Fruit fly (Drosophila melanogaster) whole organism, embryonic: ENCODE measurements around the gene Taf2.
A peak's percentile ranks its signal among the peaks of the same experiment; 100 is the strongest.

Source experiments
- Adf1 ChIP-seq: fragments of 200-800 bp; sonication (Bioruptor generic); IDR thresholded peaks from 2 replicates; pipeline ENCODE4 v1.3.6; 2022; ENCODE audit warnings: missing biosample characterization, missing genetic modification characterization
- Bdp1 ChIP-seq: fragments of 200-800 bp; sonication (Bioruptor generic); optimal IDR thresholded peaks from 3 replicates; lab custom pipeline; 2016; ENCODE audit warnings: missing biosample characterization, missing genetic modification characterization
- CG10267 ChIP-seq: fragments of 200-800 bp; sonication (Bioruptor generic); optimal IDR thresholded peaks from 2 replicates; lab custom pipeline; 2018; ENCODE audit warnings: missing biosample characterization, mild to moderate bottlenecking, missing genetic modification characterization, moderate library complexity
- CG11398 ChIP-seq: fragments of 200-800 bp; sonication (Bioruptor generic); optimal IDR thresholded peaks from 2 replicates; lab custom pipeline; 2016; ENCODE audit warnings: missing biosample characterization, missing genetic modification characterization
- CG12391 ChIP-seq: fragments of 200-800 bp; sonication (Bioruptor generic); optimal IDR thresholded peaks from 3 replicates; lab custom pipeline; 2018; ENCODE audit warnings: missing biosample characterization, mild to moderate bottlenecking, missing genetic modification characterization, moderate library complexity
- CG12942 ChIP-seq: fragments of 200-800 bp; sonication (Bioruptor generic); optimal IDR thresholded peaks from 3 replicates; lab custom pipeline; 2016; ENCODE audit warnings: missing biosample characterization, missing genetic modification characterization
- CG15073 ChIP-seq: fragments of 200-800 bp; sonication (Bioruptor generic); optimal IDR thresholded peaks from 2 replicates; lab custom pipeline; 2016; ENCODE audit warnings: missing biosample characterization, missing genetic modification characterization
- CG17829 ChIP-seq: fragments of 200-800 bp; optimal IDR thresholded peaks from 2 replicates; lab custom pipeline; 2019; ENCODE audit warnings: missing biosample characterization, mild to moderate bottlenecking, missing genetic modification characterization, moderate library complexity
- CG18262 ChIP-seq: fragments of 200-800 bp; optimal IDR thresholded peaks from 3 replicates; lab custom pipeline; 2019; ENCODE audit warnings: missing biosample characterization, mild to moderate bottlenecking, missing genetic modification characterization, moderate library complexity
- CG2678 ChIP-seq: fragments of 200-800 bp; sonication (Bioruptor generic); optimal IDR thresholded peaks from 3 replicates; lab custom pipeline; 2019; ENCODE audit warnings: missing biosample characterization, mild to moderate bottlenecking, missing genetic modification characterization, moderate library complexity
- CG33557 ChIP-seq: fragments of 200-800 bp; sonication (Bioruptor generic); optimal IDR thresholded peaks from 2 replicates; lab custom pipeline; 2019; ENCODE audit warnings: missing biosample characterization, mild to moderate bottlenecking, missing genetic modification characterization, moderate library complexity
- CG3726 ChIP-seq: fragments of 200-800 bp; sonication (Bioruptor generic); IDR thresholded peaks from 3 replicates; pipeline ENCODE4, ENCODE4 v1.3.6; 2022; ENCODE audit warnings: missing biosample characterization, missing genetic modification characterization
- CG4360 ChIP-seq: fragments of 200-800 bp; sonication (Bioruptor generic); IDR thresholded peaks from 2 replicates; pipeline ENCODE4 v1.3.6; 2022; ENCODE audit warnings: missing biosample characterization, missing genetic modification characterization
- CG6272 ChIP-seq: fragments of 200-800 bp; sonication (Bioruptor generic); IDR thresholded peaks from 2 replicates; pipeline ENCODE4 v1.3.6; 2022; ENCODE audit warnings: missing biosample characterization, missing genetic modification characterization
- CG7357 ChIP-seq: fragments of 200-800 bp; sonication (Bioruptor generic); IDR thresholded peaks from 3 replicates; pipeline ENCODE4 v1.3.6; 2022; ENCODE audit warnings: missing biosample characterization, missing genetic modification characterization
- CG7745 ChIP-seq: fragments of 200-800 bp; sonication (Bioruptor generic); optimal IDR thresholded peaks from 2 replicates; lab custom pipeline; 2018; ENCODE audit warnings: missing biosample characterization, mild to moderate bottlenecking, missing genetic modification characterization, moderate library complexity
- CG7987 ChIP-seq: fragments of 200-800 bp; sonication (Bioruptor generic); optimal IDR thresholded peaks from 2 replicates; lab custom pipeline; 2018; ENCODE audit warnings: missing biosample characterization, mild to moderate bottlenecking, missing genetic modification characterization, moderate library complexity
- Ets97D ChIP-seq: fragments of 200-800 bp; sonication (Bioruptor generic); optimal IDR thresholded peaks from 3 replicates; lab custom pipeline; 2016; ENCODE audit warnings: missing biosample characterization, missing genetic modification characterization
- Gsc ChIP-seq: fragments of 200-800 bp; sonication (Bioruptor generic); IDR thresholded peaks from 2 replicates; pipeline ENCODE4 v1.3.6; 2022; ENCODE audit warnings: missing biosample characterization, missing genetic modification characterization
- HmgD ChIP-seq: fragments of 200-800 bp; sonication (Bioruptor generic); optimal IDR thresholded peaks from 3 replicates; lab custom pipeline; 2016; ENCODE audit warnings: missing biosample characterization, missing genetic modification characterization
- Lpt ChIP-seq: fragments of >200 bp; optimal IDR thresholded peaks from 2 replicates; lab custom pipeline; 2018; ENCODE audit warnings: missing biosample characterization, missing genetic modification characterization
- Mrtf ChIP-seq: fragments of 200-800 bp; sonication (Bioruptor generic); IDR thresholded peaks from 3 replicates; pipeline ENCODE4 v1.3.6; 2022; ENCODE audit warnings: missing biosample characterization, missing genetic modification characterization
- Myb ChIP-seq: fragments of 200-800 bp; sonication (Bioruptor generic); optimal IDR thresholded peaks from 2 replicates; lab custom pipeline; 2016; ENCODE audit warnings: missing biosample characterization, missing genetic modification characterization
- Oaz ChIP-seq: fragments of 200-800 bp; sonication (Bioruptor generic); IDR thresholded peaks from 2 replicates; pipeline ENCODE4 v1.3.6; 2022; ENCODE audit warnings: missing biosample characterization, missing genetic modification characterization
- Pdp1 ChIP-seq, 2 experiments: fragments of 200-800 bp; sonication (Bioruptor generic); optimal IDR thresholded peaks; 3 replicates each; lab custom pipeline; 2016; ENCODE audit warnings: missing biosample characterization in 2 of 2, missing genetic modification characterization in 2 of 2, mild to moderate bottlenecking in 1 of 2, moderate library complexity in 1 of 2
- Ptx1 ChIP-seq: fragments of 200-800 bp; sonication (Bioruptor generic); IDR thresholded peaks from 2 replicates; pipeline ENCODE4 v1.3.6; 2022; ENCODE audit warnings: missing biosample characterization, missing genetic modification characterization
- Ravus ChIP-seq: fragments of 200-800 bp; sonication (Bioruptor generic); IDR thresholded peaks from 2 replicates; pipeline ENCODE4 v1.3.6; 2022; ENCODE audit warnings: missing biosample characterization, missing genetic modification characterization
- Six4 ChIP-seq: fragments of 200-800 bp; sonication (Bioruptor generic); optimal IDR thresholded peaks from 2 replicates; lab custom pipeline; 2016; ENCODE audit warnings: missing biosample characterization, missing genetic modification characterization
- Usf ChIP-seq: fragments of 200-800 bp; sonication (Bioruptor generic); optimal IDR thresholded peaks from 2 replicates; lab custom pipeline; 2017; ENCODE audit warnings: missing genotype, missing biosample characterization, missing genetic modification characterization
- Vsx1 ChIP-seq: fragments of 200-800 bp; sonication (Bioruptor generic); optimal IDR thresholded peaks from 2 replicates; lab custom pipeline; 2017; ENCODE audit warnings: missing biosample characterization, mild to moderate bottlenecking, missing genetic modification characterization, missing genetic modification reagents
- ash1 ChIP-seq: fragments of 200-800 bp; sonication (Bioruptor generic); optimal IDR thresholded peaks from 2 replicates; lab custom pipeline; 2018; ENCODE audit warnings: missing biosample characterization, mild to moderate bottlenecking, missing genetic modification characterization
- bsh ChIP-seq, 2 experiments: fragments of 200-800 bp; sonication (Bioruptor generic); optimal IDR thresholded peaks; 2 replicates each; lab custom pipeline; 2017 to 2018; ENCODE audit warnings: mild to moderate bottlenecking in 2 of 2, missing biosample characterization in 2 of 2, missing genetic modification characterization in 2 of 2, moderate library complexity in 1 of 2
- chif ChIP-seq, 2 experiments: fragments of 200-800 bp; sonication (Bioruptor generic); optimal IDR thresholded peaks; 3 replicates each; lab custom pipeline; 2016; ENCODE audit warnings: missing biosample characterization in 2 of 2, missing genetic modification characterization in 2 of 2
- chinmo ChIP-seq: fragments of 200-800 bp; sonication (Bioruptor generic); IDR thresholded peaks from 4 replicates; pipeline ENCODE4 v1.3.6; 2022; ENCODE audit warnings: missing biosample characterization, missing genetic modification characterization; ENCODE audit not compliant: partially characterized antibody
- corto ChIP-seq: fragments of 200-800 bp; sonication (Bioruptor generic); optimal IDR thresholded peaks from 2 replicates; lab custom pipeline; 2016; ENCODE audit warnings: missing biosample characterization, mild to moderate bottlenecking, missing genetic modification characterization, moderate library complexity
- disco-r ChIP-seq: fragments of 200-800 bp; sonication (Bioruptor generic); optimal IDR thresholded peaks from 2 replicates; lab custom pipeline; 2016; ENCODE audit warnings: missing biosample characterization, missing genetic modification characterization
- dmrt99B ChIP-seq: fragments of 200-800 bp; sonication (Bioruptor generic); optimal IDR thresholded peaks from 2 replicates; lab custom pipeline; 2018; ENCODE audit warnings: missing biosample characterization, mild to moderate bottlenecking, missing genetic modification characterization, moderate library complexity
- ems ChIP-seq: fragments of 200-800 bp; sonication (Bioruptor generic); optimal IDR thresholded peaks from 3 replicates; lab custom pipeline; 2016; ENCODE audit warnings: missing biosample characterization, missing genetic modification characterization
- eve ChIP-seq, 2 experiments: fragments of >200 bp; optimal IDR thresholded peaks; 2 replicates each; lab custom pipeline; 2017; ENCODE audit warnings: missing biosample characterization in 2 of 2, missing genetic modification characterization in 2 of 2
- fd102C ChIP-seq: fragments of 200-800 bp; sonication (Bioruptor generic); optimal IDR thresholded peaks from 2 replicates; lab custom pipeline; 2018; ENCODE audit warnings: missing biosample characterization, mild to moderate bottlenecking, missing genetic modification characterization, moderate library complexity
- fu2 ChIP-seq: fragments of 200-800 bp; sonication (Bioruptor generic); optimal IDR thresholded peaks from 2 replicates; lab custom pipeline; 2016; ENCODE audit warnings: missing biosample characterization, missing genetic modification characterization
- gem ChIP-seq: fragments of 200-800 bp; sonication (Bioruptor generic); optimal IDR thresholded peaks from 2 replicates; lab custom pipeline; 2019; ENCODE audit warnings: missing biosample characterization, mild to moderate bottlenecking, missing genetic modification characterization, moderate library complexity
- ken ChIP-seq: fragments of 200-800 bp; sonication (Bioruptor generic); IDR thresholded peaks from 3 replicates; pipeline ENCODE4 v1.3.6; 2022; ENCODE audit warnings: missing biosample characterization, missing genetic modification characterization
- lilli ChIP-seq: fragments of 200-800 bp; sonication (Bioruptor generic); optimal IDR thresholded peaks from 3 replicates; lab custom pipeline; 2016; ENCODE audit warnings: missing biosample characterization, missing genetic modification characterization
- repo ChIP-seq: fragments of 200-800 bp; sonication (Bioruptor generic); optimal IDR thresholded peaks from 2 replicates; lab custom pipeline; 2016; ENCODE audit warnings: missing biosample characterization, missing genetic modification characterization
- run ChIP-seq: fragments of 200-800 bp; sonication (Bioruptor generic); optimal IDR thresholded peaks from 3 replicates; lab custom pipeline; 2018; ENCODE audit warnings: missing biosample characterization, mild to moderate bottlenecking, missing genetic modification characterization
- salm ChIP-seq: fragments of 200-800 bp; sonication (Bioruptor generic); optimal IDR thresholded peaks from 2 replicates; lab custom pipeline; 2018; ENCODE audit warnings: missing biosample characterization, mild to moderate bottlenecking, missing genetic modification characterization
- sim ChIP-seq: fragments of 200-800 bp; sonication (Bioruptor generic); IDR thresholded peaks from 2 replicates; pipeline ENCODE4 v1.3.6; 2022; ENCODE audit warnings: missing biosample characterization, missing genetic modification characterization
- sna ChIP-seq: fragments of 200-800 bp; sonication (Bioruptor generic); IDR thresholded peaks from 2 replicates; pipeline ENCODE4 v1.3.6; 2022; ENCODE audit warnings: missing biosample characterization, missing genetic modification characterization; ENCODE audit not compliant: partially characterized antibody
- ssp ChIP-seq: fragments of 200-800 bp; sonication (Bioruptor generic); IDR thresholded peaks from 2 replicates; pipeline ENCODE4 v1.3.6; 2022; ENCODE audit warnings: missing biosample characterization, missing genetic modification characterization
- tgo ChIP-seq: fragments of 200-800 bp; sonication (Bioruptor generic); IDR thresholded peaks from 3 replicates; pipeline ENCODE4 v1.3.6; 2022; ENCODE audit warnings: missing biosample characterization, missing genetic modification characterization
- tna ChIP-seq: fragments of 200-800 bp; sonication (Bioruptor generic); IDR thresholded peaks from 2 replicates; pipeline ENCODE4 v1.3.6; 2022; ENCODE audit warnings: missing biosample characterization, missing genetic modification characterization; ENCODE audit not compliant: partially characterized antibody

The Taf2 gene

DNA sequence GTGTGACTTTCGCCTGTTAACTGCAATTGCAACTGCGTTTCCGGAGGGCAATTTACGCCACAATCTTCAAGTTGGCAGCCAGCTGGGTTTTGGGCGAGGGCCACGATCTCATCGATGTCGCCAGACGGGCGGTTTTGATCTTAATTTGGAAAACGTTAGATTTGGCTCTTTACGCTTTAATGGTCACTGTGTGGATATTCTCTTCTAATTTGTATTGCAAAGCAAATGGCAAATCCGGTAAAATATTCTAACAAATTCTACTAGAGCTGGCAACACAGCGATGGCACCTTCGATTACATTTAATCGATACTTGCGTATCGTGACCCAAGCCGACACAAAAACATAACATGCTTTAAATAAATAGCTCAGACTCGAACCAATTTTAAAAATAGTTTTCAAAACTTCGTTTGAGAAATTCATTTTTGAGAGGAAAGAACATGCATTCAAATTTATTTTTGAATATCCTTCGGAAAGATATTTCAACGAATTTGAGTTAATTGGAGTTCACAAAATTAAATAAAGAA lies 51.9 kb downstream of the Taf2 start, which contains the start of gene I-2 (continued):
- TF ChIP-seq CG12391 (tag; lab: Kevin White, UChicago) (peak; percentile 41), CG7745 (tag; lab: Kevin White, UChicago) (no peak), Adf1 (no peak), Myb (GFP tag; lab: Kevin White, UChicago) (peak; percentile 49), Ravus (GFP tag; lab: Robert Waterston, UW) (no peak), Lpt (GFP tag; lab: Kevin White, UChicago) (no peak), CG11398 (GFP tag; lab: Kevin White, UChicago) (no peak), gem (tag; lab: Kevin White, UChicago) (no peak), disco-r (GFP tag; lab: Kevin White, UChicago) (no peak), CG33557 (GFP tag; lab: Kevin White, UChicago) (no peak), fd102C (GFP tag; lab: Kevin White, UChicago) (no peak), CG17829 (no peak), Gsc (GFP tag; lab: Robert Waterston, UW) (no peak), sim (GFP tag; lab: Robert Waterston, UW) (no peak), lilli (GFP tag; lab: Kevin White, UChicago) (peak; percentile 58), Pdp1 (GFP tag; optimal IDR thresholded peaks at IDR 0.05; lab: Kevin White, UChicago) (no peak), Mrtf (no peak), dmrt99B (tag; lab: Kevin White, UChicago) (no peak), ssp (no peak), Usf (GFP tag; lab: Kevin White, UChicago) (no peak), eve (GFP tag; optimal IDR thresholded peaks at IDR 0.05; lab: Kevin White, UChicago) (no peak), Oaz (GFP tag; lab: Robert Waterston, UW) (no peak), fu2 (GFP tag; lab: Kevin White, UChicago) (no peak), chinmo (GFP tag; lab: Robert Waterston, UW) (peak; percentile 61; the same call in 1 of the 4 replicates), Vsx1 (GFP tag; lab: Kevin White, UChicago) (no peak), Bdp1 (no peak), CG18262 (tag; lab: Kevin White, UChicago) (no peak), tgo (GFP tag; lab: Robert Waterston, UW) (no peak), CG10267 (tag; lab: Kevin White, UChicago) (peak; percentile 43), CG3726 (GFP tag; lab: Robert Waterston, UW) (no peak), repo (GFP tag; lab: Kevin White, UChicago) (no peak), ash1 (GFP tag; lab: Kevin White, UChicago) (no peak), salm (no peak), ken (GFP tag; lab: Robert Waterston, UW) (no peak), CG15073 (GFP tag; lab: Kevin White, UChicago) (no peak), corto (GFP tag; lab: Kevin White, UChicago) (no peak), Six4 (no peak), CG7987 (no peak), ems (no peak), CG6272 (GFP tag; lab: Robert Waterston, UW) (no peak), CG7357 (no peak), Ptx1 (GFP tag; lab: Robert Waterston, UW) (no peak), tna (GFP tag; lab: Robert Waterston, UW) (peak; percentile 60), bsh (GFP tag; optimal IDR thresholded peaks at IDR 0.05; lab: Kevin White, UChicago) (no peak), run (tag; lab: Kevin White, UChicago) (no peak), sna (peak; percentile 58), Ets97D (GFP tag; lab: Kevin White, UChicago) (peak; percentile 16), HmgD (peak; percentile 45), CG12942 (GFP tag; lab: Kevin White, UChicago) (no peak), CG2678 (tag; lab: Kevin White, UChicago) (no peak), chif (GFP tag; optimal IDR thresholded peaks at IDR 0.05; lab: Kevin White, UChicago) (no peak), CG4360 (no peak)
